Worm (Caenorhabditis elegans) whole organism, L4 larva: ENCODE results near the gene oac-59.

Experiments
- ceh-82 ChIP-seq: sonication (generic microtip); optimal IDR thresholded peaks from 2 replicates; lab custom pipeline; 2017; ENCODE audit warnings: missing biosample characterization, missing genetic modification characterization
- daf-8 ChIP-seq: fragments of 200-800 bp; sonication (Bioruptor generic); IDR thresholded peaks from 2 replicates; pipeline ENCODE4 v1.3.6; 2022; ENCODE audit warnings: missing genetic modification characterization, missing compliant biosample characterization
- dpl-1 ChIP-seq: fragments of 150-350 bp; optimal IDR thresholded peaks from 2 replicates; lab custom pipeline; 2014; ENCODE audit warnings: missing biosample characterization, missing genetic modification reagents, missing genetic modification characterization
- dve-1 ChIP-seq: sonication (generic microtip); optimal IDR thresholded peaks from 2 replicates; lab custom pipeline; 2017; ENCODE audit warnings: antibody characterized with exemption, mild to moderate bottlenecking, missing genetic modification characterization, missing compliant biosample characterization; ENCODE audit not compliant: insufficient read depth
- jun-1 ChIP-seq: fragments of 150-350 bp; optimal IDR thresholded peaks from 2 replicates; lab custom pipeline; 2014; ENCODE audit warnings: missing biosample characterization, missing genetic modification reagents, missing genetic modification characterization
- lin-15B ChIP-seq: fragments of 150-350 bp; sonication (generic microtip); optimal IDR thresholded peaks from 3 replicates; lab custom pipeline; 2014; ENCODE audit warnings: missing biosample characterization, missing genetic modification characterization
- lin-39 ChIP-seq: fragments of 150-350 bp; optimal IDR thresholded peaks from 2 replicates; lab custom pipeline; 2014; ENCODE audit warnings: missing biosample characterization, missing genetic modification reagents, missing genetic modification characterization
- lir-3 ChIP-seq: sonication (generic microtip); optimal IDR thresholded peaks from 2 replicates; lab custom pipeline; 2016; ENCODE audit warnings: mild to moderate bottlenecking, missing genetic modification characterization, missing compliant biosample characterization
- mep-1 ChIP-seq: fragments of 150-350 bp; sonication (generic microtip); optimal IDR thresholded peaks from 3 replicates; lab custom pipeline; 2014; ENCODE audit warnings: missing biosample characterization, missing genetic modification characterization
- mes-2 ChIP-seq: sonication (generic microtip); optimal IDR thresholded peaks from 2 replicates; lab custom pipeline; 2016; ENCODE audit warnings: missing genotype, mild to moderate bottlenecking, missing genetic modification characterization, missing compliant biosample characterization; ENCODE audit not compliant: poor library complexity, severe bottlenecking
- nhr-11 ChIP-seq: fragments of 150-350 bp; optimal IDR thresholded peaks from 2 replicates; lab custom pipeline; 2014; ENCODE audit warnings: missing biosample characterization, missing genetic modification characterization
- nhr-48 ChIP-seq: sonication (generic microtip); optimal IDR thresholded peaks from 2 replicates; lab custom pipeline; 2016; ENCODE audit warnings: mild to moderate bottlenecking, missing genetic modification characterization, missing compliant biosample characterization
- ztf-7 ChIP-seq: fragments of 150-350 bp; optimal IDR thresholded peaks from 2 replicates; lab custom pipeline; 2014; ENCODE audit warnings: missing biosample characterization, missing genetic modification characterization

DNA sequence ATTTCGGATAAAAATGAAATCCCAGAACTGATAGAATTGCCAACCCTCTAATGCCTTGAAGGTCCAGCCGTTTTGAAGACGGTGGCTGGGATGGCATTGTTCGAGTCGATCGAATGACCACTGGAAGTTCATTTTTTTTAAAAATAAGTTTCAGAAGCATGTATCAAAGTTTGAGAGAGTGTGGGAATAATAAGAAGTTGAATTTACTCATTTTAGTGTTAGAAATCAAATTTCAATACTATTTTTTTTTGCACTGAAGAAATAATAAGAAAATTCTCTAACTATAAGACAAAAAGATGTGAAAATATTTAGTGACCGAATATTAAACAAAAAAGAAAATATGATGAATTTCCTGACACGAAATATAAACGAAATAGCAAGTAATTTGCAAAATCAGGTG is at the start of gene oac-59:
- TF ChIP-seq lin-39 (tag; lab: Kevin White, UChicago), result no peak
- no peak for TF ChIP-seq lir-3 (tag; lab: Kevin White, UChicago)
- no peak for TF ChIP-seq mep-1 (tag; lab: Kevin White, UChicago)
- TF ChIP-seq daf-8 (GFP tag; lab: Robert Waterston, UW), result no peak
- TF ChIP-seq ceh-82 (tag; lab: Kevin White, UChicago), result no peak
- TF ChIP-seq ztf-7 (tag; lab: Kevin White, UChicago), result no peak
- TF ChIP-seq lin-15B (tag; lab: Kevin White, UChicago), result no peak
- TF ChIP-seq dpl-1 (GFP tag; lab: Kevin White, UChicago), result no peak
- TF ChIP-seq jun-1 (tag; lab: Kevin White, UChicago), result no peak
- TF ChIP-seq mes-2 (tag; lab: Kevin White, UChicago), result no peak
- TF ChIP-seq dve-1 (tag; lab: Kevin White, UChicago), result no peak
- TF ChIP-seq nhr-48, result no peak
- TF ChIP-seq nhr-11 (tag; lab: Kevin White, UChicago), result no peak
